Worm (Caenorhabditis elegans): ENCODE measurements around the gene ztf-17.

ce11 chrII:7884898-7885297, 14.9 kb upstream of the ztf-17 start:
- no peak for TF ChIP-seq hmbx-1 (tag; optimal IDR thresholded peaks at IDR 0.05)
- no peak for TF ChIP-seq tbx-11 (GFP tag; IDR thresholded peaks at IDR 0.05)
- TF ChIP-seq F13C5.2 (tag; optimal IDR thresholded peaks at IDR 0.05): no peak
- no peak for TF ChIP-seq ama-1 (optimal IDR thresholded peaks at IDR 0.05)
- no peak for TF ChIP-seq scrt-1 (GFP tag; IDR thresholded peaks at IDR 0.05)
- TF ChIP-seq aly-1 (tag; optimal IDR thresholded peaks at IDR 0.05): no peak
- TF ChIP-seq ceh-36 (tag; optimal IDR thresholded peaks at IDR 0.05): no peak
- TF ChIP-seq flt-1 (GFP tag; IDR thresholded peaks at IDR 0.05): no peak
- TF ChIP-seq hmg-4 (GFP tag; optimal IDR thresholded peaks at IDR 0.05): no peak
- no peak for TF ChIP-seq ets-7 (tag; optimal IDR thresholded peaks at IDR 0.05)
- no peak for TF ChIP-seq ceh-13 (GFP tag; optimal IDR thresholded peaks at IDR 0.05)
- no peak for TF ChIP-seq hnd-1 (tag; optimal IDR thresholded peaks at IDR 0.05)
